Worm (Caenorhabditis elegans): Measurements from ENCODE around the gene C26E6.12.

- TF ChIP-seq skn-1 (tag; optimal IDR thresholded peaks at IDR 0.05) (peak; percentile 54), ztf-11 (tag; optimal IDR thresholded peaks at IDR 0.05) (peak in 1 of 2 experiments; percentile 88), tbx-2 (tag; optimal IDR thresholded peaks at IDR 0.05) (peak; percentile 85), efl-1 (optimal IDR thresholded peaks at IDR 0.05) (peak; percentile 93 to 95), efl-1 (GFP tag; optimal IDR thresholded peaks at IDR 0.05 in 1 of 2) (peak; percentile 93 to 99), snpc-4 (tag; optimal IDR thresholded peaks at IDR 0.05) (peak; percentile 38), tlp-1 (tag; optimal IDR thresholded peaks at IDR 0.05) (no peak), dpl-1 (GFP tag; optimal IDR thresholded peaks at IDR 0.05) (peak; percentile 87 to 93 (median 92)), aha-1 (tag; optimal IDR thresholded peaks at IDR 0.05) (no peak), nhr-76 (tag; optimal IDR thresholded peaks at IDR 0.05) (no peak)
Observed at ce11 chrIII:4930154-4930679, 1.8 kb downstream of the C26E6.12 start, which contains the start of gene set-2.

All from whole organism, L1 larva.